Fruit fly (Drosophila melanogaster) whole organism, embryonic: Measurements from ENCODE around the gene Eig71Ei.

ENCODE experiments used
- CG1024 ChIP-seq: fragments of 200-800 bp; sonication (Bioruptor generic); IDR thresholded peaks from 2 replicates; pipeline ENCODE4 v1.3.6; 2022; ENCODE audit warnings: missing biosample characterization, missing genetic modification characterization
- CG11093 ChIP-seq: fragments of 200-800 bp; sonication (Bioruptor generic); IDR thresholded peaks from 3 replicates; pipeline ENCODE4 v1.3.6; 2022; ENCODE audit warnings: missing biosample characterization, missing genetic modification characterization
- CG11398 ChIP-seq: fragments of 200-800 bp; sonication (Bioruptor generic); optimal IDR thresholded peaks from 2 replicates; lab custom pipeline; 2016; ENCODE audit warnings: missing biosample characterization, missing genetic modification characterization
- CG12659 ChIP-seq: fragments of 200-800 bp; sonication (Bioruptor generic); optimal IDR thresholded peaks from 3 replicates; lab custom pipeline; 2017; ENCODE audit warnings: mild to moderate bottlenecking, missing biosample characterization, missing genetic modification reagents, missing genetic modification characterization
- CG14050 ChIP-seq: fragments of 200-800 bp; sonication (Bioruptor generic); IDR thresholded peaks from 3 replicates; pipeline ENCODE4 v1.3.6; 2022; ENCODE audit warnings: missing biosample characterization, missing genetic modification characterization
- CG15696 ChIP-seq: fragments of 200-800 bp; sonication (Bioruptor generic); optimal IDR thresholded peaks from 2 replicates; lab custom pipeline; 2019; ENCODE audit warnings: missing biosample characterization, mild to moderate bottlenecking, missing genetic modification characterization, moderate library complexity
- CG1603 ChIP-seq: fragments of 200-800 bp; sonication (Bioruptor generic); optimal IDR thresholded peaks from 2 replicates; lab custom pipeline; 2019; ENCODE audit warnings: missing biosample characterization, mild to moderate bottlenecking, missing genetic modification characterization, moderate library complexity
- CG16815 ChIP-seq: fragments of 200-800 bp; sonication (Bioruptor generic); optimal IDR thresholded peaks from 3 replicates; lab custom pipeline; 2017; ENCODE audit warnings: missing biosample characterization, mild to moderate bottlenecking, missing genetic modification characterization
- CG17186 ChIP-seq: fragments of 200-800 bp; sonication (Bioruptor generic); optimal IDR thresholded peaks from 3 replicates; lab custom pipeline; 2017; ENCODE audit warnings: missing biosample characterization, missing genetic modification reagents, missing genetic modification characterization
- CG18619 ChIP-seq: fragments of 200-800 bp; sonication (Bioruptor generic); optimal IDR thresholded peaks from 3 replicates; lab custom pipeline; 2017; ENCODE audit warnings: missing biosample characterization, mild to moderate bottlenecking, missing genetic modification characterization
- CG2116 ChIP-seq: fragments of 200-800 bp; sonication (Bioruptor generic); optimal IDR thresholded peaks from 3 replicates; lab custom pipeline; 2018; ENCODE audit warnings: missing biosample characterization, mild to moderate bottlenecking, missing genetic modification characterization
- CG2202 ChIP-seq: fragments of 200-800 bp; sonication (Bioruptor generic); optimal IDR thresholded peaks from 2 replicates; lab custom pipeline; 2018; ENCODE audit warnings: missing biosample characterization, mild to moderate bottlenecking, missing genetic modification characterization
- CG2889 ChIP-seq: fragments of 200-800 bp; sonication (Bioruptor generic); IDR thresholded peaks from 3 replicates; pipeline ENCODE4 v1.3.6; 2022; ENCODE audit warnings: missing biosample characterization, missing genetic modification characterization
- CG3838 ChIP-seq: fragments of 200-800 bp; sonication (Bioruptor generic); optimal IDR thresholded peaks from 3 replicates; lab custom pipeline; 2016; ENCODE audit warnings: missing biosample characterization, missing genetic modification characterization
- CG42726 ChIP-seq: fragments of 200-800 bp; sonication (Bioruptor generic); IDR thresholded peaks from 2 replicates; pipeline ENCODE4 v1.3.6; 2022; ENCODE audit warnings: missing biosample characterization, missing genetic modification characterization; ENCODE audit not compliant: partially characterized antibody
- CG6689 ChIP-seq: fragments of 200-800 bp; sonication (Bioruptor generic); IDR thresholded peaks from 2 replicates; pipeline ENCODE4 v1.3.6; 2022; ENCODE audit warnings: missing biosample characterization, missing genetic modification characterization
- CG6854 ChIP-seq: fragments of 200-800 bp; sonication (Bioruptor generic); optimal IDR thresholded peaks from 3 replicates; lab custom pipeline; 2017; ENCODE audit warnings: missing biosample characterization, mild to moderate bottlenecking, missing genetic modification characterization
- CG7372 ChIP-seq: fragments of 200-800 bp; sonication (Bioruptor generic); IDR thresholded peaks from 2 replicates; pipeline ENCODE4 v1.3.6; 2022; ENCODE audit warnings: missing biosample characterization, missing genetic modification characterization
- CG7745 ChIP-seq: fragments of 200-800 bp; sonication (Bioruptor generic); optimal IDR thresholded peaks from 2 replicates; lab custom pipeline; 2018; ENCODE audit warnings: missing biosample characterization, mild to moderate bottlenecking, missing genetic modification characterization, moderate library complexity
- Hey ChIP-seq: fragments of 200-800 bp; sonication (Bioruptor generic); optimal IDR thresholded peaks from 3 replicates; lab custom pipeline; 2018; ENCODE audit warnings: missing biosample characterization, mild to moderate bottlenecking, missing genetic modification characterization
- HmgZ ChIP-seq: fragments of 200-800 bp; sonication (Bioruptor generic); optimal IDR thresholded peaks from 2 replicates; lab custom pipeline; 2018; ENCODE audit warnings: missing biosample characterization, mild to moderate bottlenecking, missing genetic modification characterization
- Hr78 ChIP-seq, 2 experiments: fragments of 200-800 bp in 1 of 2; fragments of >200 bp in 1 of 2; sonication (Bioruptor generic) in 1 of 2; optimal IDR thresholded peaks; 2 replicates each; lab custom pipeline; 2017 to 2019; ENCODE audit warnings: missing biosample characterization in 2 of 2, missing genetic modification characterization in 2 of 2, mild to moderate bottlenecking in 1 of 2, moderate library complexity in 1 of 2
- Myb ChIP-seq: fragments of 200-800 bp; sonication (Bioruptor generic); optimal IDR thresholded peaks from 2 replicates; lab custom pipeline; 2016; ENCODE audit warnings: missing biosample characterization, missing genetic modification characterization
- Nf-YB ChIP-seq: fragments of 200-800 bp; sonication (Bioruptor generic); optimal IDR thresholded peaks from 3 replicates; lab custom pipeline; 2019; ENCODE audit warnings: missing biosample characterization, mild to moderate bottlenecking, missing genetic modification characterization, moderate library complexity
- Pdp1 ChIP-seq, 2 experiments: fragments of 200-800 bp; sonication (Bioruptor generic); optimal IDR thresholded peaks; 3 replicates each; lab custom pipeline; 2016; ENCODE audit warnings: missing biosample characterization in 2 of 2, missing genetic modification characterization in 2 of 2, mild to moderate bottlenecking in 1 of 2, moderate library complexity in 1 of 2
- Poxn ChIP-seq: fragments of 200-800 bp; sonication (Bioruptor generic); IDR thresholded peaks from 2 replicates; pipeline ENCODE4 v1.3.6; 2022; ENCODE audit warnings: missing biosample characterization, missing genetic modification characterization
- Ptx1 ChIP-seq: fragments of 200-800 bp; sonication (Bioruptor generic); IDR thresholded peaks from 2 replicates; pipeline ENCODE4 v1.3.6; 2022; ENCODE audit warnings: missing biosample characterization, missing genetic modification characterization
- Ravus ChIP-seq: fragments of 200-800 bp; sonication (Bioruptor generic); IDR thresholded peaks from 2 replicates; pipeline ENCODE4 v1.3.6; 2022; ENCODE audit warnings: missing biosample characterization, missing genetic modification characterization
- Six4 ChIP-seq: fragments of 200-800 bp; sonication (Bioruptor generic); optimal IDR thresholded peaks from 2 replicates; lab custom pipeline; 2016; ENCODE audit warnings: missing biosample characterization, missing genetic modification characterization
- Usf ChIP-seq: fragments of 200-800 bp; sonication (Bioruptor generic); optimal IDR thresholded peaks from 2 replicates; lab custom pipeline; 2017; ENCODE audit warnings: missing genotype, missing biosample characterization, missing genetic modification characterization
- ash1 ChIP-seq: fragments of 200-800 bp; sonication (Bioruptor generic); optimal IDR thresholded peaks from 2 replicates; lab custom pipeline; 2018; ENCODE audit warnings: missing biosample characterization, mild to moderate bottlenecking, missing genetic modification characterization
- ato ChIP-seq: fragments of 200-800 bp; sonication (Bioruptor generic); IDR thresholded peaks from 2 replicates; pipeline ENCODE4 v1.3.6; 2022; ENCODE audit warnings: missing biosample characterization, missing genetic modification characterization; ENCODE audit not compliant: partially characterized antibody
- bbx ChIP-seq: fragments of 200-800 bp; sonication (Bioruptor generic); IDR thresholded peaks from 2 replicates; pipeline ENCODE4 v1.3.6; 2022; ENCODE audit warnings: missing biosample characterization, missing genetic modification characterization; ENCODE audit not compliant: partially characterized antibody
- bcd ChIP-seq: fragments of 200-800 bp; sonication (Bioruptor generic); optimal IDR thresholded peaks from 2 replicates; lab custom pipeline; 2017; ENCODE audit warnings: missing biosample characterization, mild to moderate bottlenecking, missing genetic modification characterization
- corto ChIP-seq: fragments of 200-800 bp; sonication (Bioruptor generic); optimal IDR thresholded peaks from 2 replicates; lab custom pipeline; 2016; ENCODE audit warnings: missing biosample characterization, mild to moderate bottlenecking, missing genetic modification characterization, moderate library complexity
- cwo ChIP-seq: fragments of 200-800 bp; sonication (Bioruptor generic); optimal IDR thresholded peaks from 3 replicates; lab custom pipeline; 2017; ENCODE audit warnings: missing biosample characterization, missing genetic modification characterization, mild to moderate bottlenecking, moderate library complexity, missing genetic modification reagents
- dpn ChIP-seq, 2 experiments: fragments of 200-800 bp; sonication (Bioruptor generic); optimal IDR thresholded peaks; 3 replicates each; lab custom pipeline; 2016; ENCODE audit warnings: missing biosample characterization in 2 of 2, missing genetic modification characterization in 2 of 2
- insv ChIP-seq, 2 experiments: fragments of 200-800 bp; sonication (Bioruptor generic); optimal IDR thresholded peaks; 3 replicates each; lab custom pipeline; 2016 to 2018; ENCODE audit warnings: missing biosample characterization in 2 of 2, missing genetic modification characterization in 2 of 2
- kah ChIP-seq: fragments of 200-800 bp; sonication (Bioruptor generic); optimal IDR thresholded peaks from 2 replicates; lab custom pipeline; 2018; ENCODE audit warnings: missing biosample characterization, mild to moderate bottlenecking, missing genetic modification characterization
- lola ChIP-seq, 3 experiments: fragments of >200 bp in 2 of 3; fragments of 200-800 bp in 1 of 3; sonication (Bioruptor generic) in 1 of 3; optimal IDR thresholded peaks; 2 replicates each; lab custom pipeline; 2017 to 2019; ENCODE audit warnings: missing biosample characterization in 3 of 3, missing genetic modification characterization in 3 of 3, mild to moderate bottlenecking in 1 of 3, moderate library complexity in 1 of 3
- mirr ChIP-seq: fragments of 200-800 bp; sonication (Bioruptor generic); optimal IDR thresholded peaks from 3 replicates; lab custom pipeline; 2018; ENCODE audit warnings: missing biosample characterization, mild to moderate bottlenecking, missing genetic modification characterization
- nerfin-1 ChIP-seq: fragments of 200-800 bp; sonication (Bioruptor generic); optimal IDR thresholded peaks from 3 replicates; lab custom pipeline; 2019; ENCODE audit warnings: missing biosample characterization, mild to moderate bottlenecking, missing genetic modification characterization, moderate library complexity
- odd ChIP-seq: fragments of 200-800 bp; sonication (Bioruptor generic); optimal IDR thresholded peaks from 2 replicates; lab custom pipeline; 2017; ENCODE audit warnings: missing biosample characterization, mild to moderate bottlenecking, missing genetic modification characterization
- p53 ChIP-seq: fragments of 200-800 bp; sonication (Bioruptor generic); optimal IDR thresholded peaks from 2 replicates; lab custom pipeline; 2016; ENCODE audit warnings: missing biosample characterization, missing genetic modification characterization
- sc ChIP-seq, 3 experiments: fragments of >200 bp in 2 of 3; fragments of 200-800 bp in 1 of 3; sonication (Bioruptor generic) in 1 of 3; optimal IDR thresholded peaks; 2 replicates in 2 of 3; 3 replicates in 1 of 3; lab custom pipeline; 2017; ENCODE audit warnings: mild to moderate bottlenecking in 1 of 3, missing biosample characterization in 1 of 3, missing genetic modification characterization in 1 of 3, missing genetic modification reagents in 1 of 3
- stwl ChIP-seq: fragments of 200-800 bp; sonication (Bioruptor generic); optimal IDR thresholded peaks from 3 replicates; lab custom pipeline; 2018; ENCODE audit warnings: missing biosample characterization, mild to moderate bottlenecking, missing genetic modification characterization, moderate library complexity
- zf30C ChIP-seq: fragments of 200-800 bp; sonication (Bioruptor generic); optimal IDR thresholded peaks from 3 replicates; lab custom pipeline; 2018; ENCODE audit warnings: missing biosample characterization, mild to moderate bottlenecking, missing genetic modification characterization
- zfh1 ChIP-seq: fragments of 200-800 bp; sonication (Bioruptor generic); IDR thresholded peaks from 3 replicates; pipeline ENCODE4 v1.3.6; 2022; ENCODE audit warnings: missing biosample characterization, missing genetic modification characterization

Gene Eig71Ei

DNA sequence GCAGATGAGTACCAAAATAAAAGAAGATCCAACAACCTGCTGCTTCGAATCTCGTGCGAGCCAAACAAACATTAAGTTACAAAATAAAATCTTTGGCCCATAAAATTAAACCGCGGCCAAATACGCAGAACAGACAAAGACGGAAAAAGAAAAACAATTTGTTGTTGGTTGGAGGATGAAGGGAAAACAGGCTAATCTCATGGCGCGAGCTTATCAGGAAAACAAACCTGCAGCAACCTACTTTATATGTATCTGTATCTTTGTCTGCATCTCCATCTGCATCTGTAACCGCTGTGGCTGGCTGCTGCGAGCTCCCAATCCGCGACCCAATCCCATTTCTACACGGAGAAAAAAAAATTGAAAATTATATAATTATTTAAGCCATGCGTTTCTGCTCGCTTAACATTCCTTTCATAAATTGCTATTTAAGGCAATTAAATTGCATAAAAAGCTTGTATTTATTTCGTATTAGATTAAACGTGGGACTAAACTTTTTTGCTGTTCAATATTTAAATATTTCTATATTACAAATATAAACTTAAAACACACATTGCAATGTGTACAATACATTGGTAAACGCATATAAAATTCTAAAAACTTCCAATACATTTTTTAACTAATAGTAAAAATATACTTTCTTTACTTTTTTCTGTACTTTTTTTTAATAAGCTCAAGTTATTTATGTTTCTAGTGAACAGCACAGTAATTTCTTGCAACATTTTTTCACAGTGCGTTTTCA is 33.5 kb downstream of the Eig71Ei start (continued):
- TF ChIP-seq CG3838 (no peak), dpn (GFP tag; optimal IDR thresholded peaks at IDR 0.05; lab: Kevin White, UChicago) (peak in 1 of 2 experiments; percentile 4), Ravus (GFP tag; lab: Robert Waterston, UW) (no peak), CG7745 (tag; lab: Kevin White, UChicago) (no peak), ato (no peak), CG42726 (GFP tag; lab: Robert Waterston, UW) (no peak), insv (GFP tag; optimal IDR thresholded peaks at IDR 0.05; lab: Kevin White, UChicago) (no peak), CG7372 (GFP tag; lab: Robert Waterston, UW) (no peak), corto (GFP tag; lab: Kevin White, UChicago) (no peak), bcd (peak; percentile 14), Six4 (GFP tag; lab: Kevin White, UChicago) (peak; percentile 3), CG18619 (GFP tag; lab: Kevin White, UChicago) (peak; percentile 38), lola (GFP tag; optimal IDR thresholded peaks at IDR 0.05; lab: Kevin White, UChicago) (peak in 1 of 3 experiments; percentile 79), CG2889 (no peak), sc (optimal IDR thresholded peaks at IDR 0.05; lab: Kevin White, UChicago) (no peak), sc (GFP tag; optimal IDR thresholded peaks at IDR 0.05; lab: Kevin White, UChicago) (peak; percentile 57), kah (GFP tag; lab: Kevin White, UChicago) (no peak), zfh1 (GFP tag; lab: Robert Waterston, UW) (no peak), CG1024 (GFP tag; lab: Robert Waterston, UW) (0 out of 2 replicates have a peak, but pooled peaks have one; percentile 6), CG12659 (GFP tag; lab: Kevin White, UChicago) (peak; percentile 8), CG15696 (tag; lab: Kevin White, UChicago) (peak; percentile 38), odd (GFP tag; lab: Kevin White, UChicago) (peak; percentile 18), CG11093 (GFP tag; lab: Robert Waterston, UW) (peak; percentile 22; the same call in 1 of the 3 replicates), Nf-YB (GFP tag; lab: Kevin White, UChicago) (peak; percentile 13), Hey (no peak), CG6689 (GFP tag; lab: Robert Waterston, UW) (no peak), CG11398 (GFP tag; lab: Kevin White, UChicago) (no peak), CG1603 (tag; lab: Kevin White, UChicago) (no peak), Ptx1 (no peak), p53 (no peak), CG14050 (no peak), CG2202 (tag; lab: Kevin White, UChicago) (no peak), Poxn (GFP tag; lab: Robert Waterston, UW) (no peak), nerfin-1 (tag; lab: Kevin White, UChicago) (peak; percentile 2), CG2116 (peak; percentile 11), Hr78 (GFP tag; optimal IDR thresholded peaks at IDR 0.05; lab: Kevin White, UChicago) (no peak), cwo (GFP tag; lab: Kevin White, UChicago) (no peak), zf30C (GFP tag; lab: Kevin White, UChicago) (peak; percentile 4), HmgZ (no peak), CG17186 (GFP tag; lab: Kevin White, UChicago) (no peak), Myb (GFP tag; lab: Kevin White, UChicago) (no peak), Usf (GFP tag; lab: Kevin White, UChicago) (peak; percentile 1), stwl (tag; lab: Kevin White, UChicago) (no peak), bbx (GFP tag; lab: Robert Waterston, UW) (no peak), Pdp1 (GFP tag; optimal IDR thresholded peaks at IDR 0.05; lab: Kevin White, UChicago) (peak in 1 of 2 experiments; percentile 35), ash1 (GFP tag; lab: Kevin White, UChicago) (no peak), CG6854 (GFP tag; lab: Kevin White, UChicago) (no peak), mirr (GFP tag; lab: Kevin White, UChicago) (no peak), CG16815 (GFP tag; lab: Kevin White, UChicago) (peak; percentile 20)
